Worm (Caenorhabditis elegans) whole organism, L2 larva: ENCODE results near the gene srg-24.

Experiments
- C34F6.9 ChIP-seq: fragments of 150-350 bp; optimal IDR thresholded peaks from 2 replicates; lab custom pipeline; 2014; ENCODE audit warnings: missing biosample characterization, missing genetic modification characterization
- F13H6.1 ChIP-seq: sonication (generic microtip); optimal IDR thresholded peaks from 2 replicates; lab custom pipeline; 2016; ENCODE audit warnings: missing genetic modification characterization, missing compliant biosample characterization
- R02D3.7 ChIP-seq: fragments of 150-350 bp; optimal IDR thresholded peaks from 2 replicates; lab custom pipeline; 2014; ENCODE audit warnings: missing biosample characterization, missing genetic modification characterization
- Y55F3AM.14 ChIP-seq: fragments of 200-800 bp; sonication (Bioruptor generic); optimal IDR thresholded peaks from 2 replicates; lab custom pipeline; 2018; ENCODE audit warnings: mild to moderate bottlenecking, missing genetic modification characterization, missing compliant biosample characterization
- ZK546.5 ChIP-seq: sonication (generic microtip); optimal IDR thresholded peaks from 2 replicates; lab custom pipeline; 2017; ENCODE audit warnings: missing biosample characterization, missing genetic modification characterization
- alr-1 ChIP-seq: fragments of 150-350 bp; optimal IDR thresholded peaks from 2 replicates; lab custom pipeline; 2014; ENCODE audit warnings: missing biosample characterization, missing genetic modification characterization
- aly-2 ChIP-seq: fragments of 150-350 bp; optimal IDR thresholded peaks from 2 replicates; lab custom pipeline; 2014; ENCODE audit warnings: missing biosample characterization, missing genetic modification characterization
- ama-1 ChIP-seq: fragments of 150-350 bp; optimal IDR thresholded peaks from 2 replicates; lab custom pipeline; 2018; ENCODE audit warnings: inconsistent platforms
- blmp-1 ChIP-seq: sonication (generic microtip); optimal IDR thresholded peaks from 2 replicates; lab custom pipeline; 2017; ENCODE audit warnings: missing genetic modification characterization, mild to moderate bottlenecking, missing compliant biosample characterization, antibody characterized with exemption, moderate library complexity; ENCODE audit not compliant: insufficient read depth
- ceh-16 ChIP-seq: fragments of 150-350 bp; optimal IDR thresholded peaks from 2 replicates; lab custom pipeline; 2014; ENCODE audit warnings: missing biosample characterization, missing genetic modification characterization
- ceh-82 ChIP-seq: fragments of 150-350 bp; optimal IDR thresholded peaks from 2 replicates; lab custom pipeline; 2014; ENCODE audit warnings: missing biosample characterization, missing genetic modification characterization
- crh-2 ChIP-seq: sonication (generic microtip); optimal IDR thresholded peaks from 2 replicates; lab custom pipeline; 2017; ENCODE audit warnings: missing biosample characterization, missing genetic modification characterization
- dmd-4 ChIP-seq: sonication (generic microtip); optimal IDR thresholded peaks from 2 replicates; lab custom pipeline; 2017; ENCODE audit warnings: missing biosample characterization, missing genetic modification characterization
- egl-27 ChIP-seq: sonication (generic microtip); optimal IDR thresholded peaks from 3 replicates; lab custom pipeline; 2017; ENCODE audit warnings: missing biosample characterization, missing genetic modification reagents, missing genetic modification characterization
- elt-3 ChIP-seq: sonication (generic microtip); optimal IDR thresholded peaks from 2 replicates; lab custom pipeline; 2017; ENCODE audit warnings: missing biosample characterization, missing genetic modification characterization
- fos-1 ChIP-seq: fragments of 150-350 bp; optimal IDR thresholded peaks from 2 replicates; lab custom pipeline; 2014; ENCODE audit warnings: missing biosample characterization, missing genetic modification characterization
- gmeb-1 ChIP-seq: fragments of 150-350 bp; optimal IDR thresholded peaks from 2 replicates; lab custom pipeline; 2014; ENCODE audit warnings: missing biosample characterization, missing genetic modification characterization
- lin-11 ChIP-seq: fragments of 150-350 bp; sonication (generic microtip); optimal IDR thresholded peaks from 2 replicates; lab custom pipeline; 2014; ENCODE audit warnings: missing biosample characterization, missing genetic modification characterization, inconsistent platforms, mixed read lengths
- lin-13 ChIP-seq: fragments of 150-350 bp; optimal IDR thresholded peaks from 2 replicates; lab custom pipeline; 2014; ENCODE audit warnings: missing biosample characterization, missing genetic modification reagents, missing genetic modification characterization
- lsy-2 ChIP-seq, 2 experiments: fragments of 150-350 bp in 1 of 2; sonication (generic microtip) in 1 of 2; optimal IDR thresholded peaks; 2 replicates each; lab custom pipeline; 2014 to 2017; ENCODE audit warnings: missing biosample characterization in 2 of 2, missing genetic modification characterization in 2 of 2
- mab-5 ChIP-seq: fragments of 150-350 bp; optimal IDR thresholded peaks from 2 replicates; lab custom pipeline; 2014; ENCODE audit warnings: missing biosample characterization, missing genetic modification characterization
- mbf-1 ChIP-seq: sonication (generic microtip); optimal IDR thresholded peaks from 2 replicates; lab custom pipeline; 2017; ENCODE audit warnings: missing biosample characterization, missing genetic modification characterization
- mdl-1 ChIP-seq, 2 experiments: fragments of 150-350 bp in 1 of 2; sonication (generic microtip) in 1 of 2; optimal IDR thresholded peaks; 2 replicates each; lab custom pipeline; 2017; ENCODE audit warnings: missing biosample characterization in 2 of 2, missing genetic modification characterization in 2 of 2
- nhr-10 ChIP-seq: sonication (generic microtip); optimal IDR thresholded peaks from 2 replicates; lab custom pipeline; 2017; ENCODE audit warnings: missing biosample characterization, missing genetic modification characterization
- nhr-11 ChIP-seq: fragments of 150-350 bp; optimal IDR thresholded peaks from 2 replicates; lab custom pipeline; 2014; ENCODE audit warnings: missing biosample characterization, missing genetic modification characterization
- nhr-12 ChIP-seq: fragments of 150-350 bp; optimal IDR thresholded peaks from 2 replicates; lab custom pipeline; 2014; ENCODE audit warnings: missing biosample characterization, missing genetic modification characterization
- nhr-129 ChIP-seq: fragments of 150-350 bp; optimal IDR thresholded peaks from 2 replicates; lab custom pipeline; 2014; ENCODE audit warnings: missing biosample characterization, missing genetic modification characterization
- nhr-21 ChIP-seq: fragments of 150-350 bp; optimal IDR thresholded peaks from 2 replicates; lab custom pipeline; 2014; ENCODE audit warnings: missing biosample characterization, missing genetic modification characterization
- nhr-237 ChIP-seq: fragments of 150-350 bp; optimal IDR thresholded peaks from 2 replicates; lab custom pipeline; 2014; ENCODE audit warnings: missing biosample characterization, missing genetic modification characterization
- nhr-25 ChIP-seq: fragments of 150-350 bp; sonication (generic microtip); optimal IDR thresholded peaks from 3 replicates; lab custom pipeline; 2014; ENCODE audit warnings: missing biosample characterization, missing genetic modification characterization
- nhr-6 ChIP-seq: fragments of 150-350 bp; optimal IDR thresholded peaks from 2 replicates; lab custom pipeline; 2014; ENCODE audit warnings: missing biosample characterization, missing genetic modification characterization
- peb-1 ChIP-seq: fragments of 150-350 bp; optimal IDR thresholded peaks from 2 replicates; lab custom pipeline; 2014; ENCODE audit warnings: missing biosample characterization, missing genetic modification characterization
- sem-4 ChIP-seq: fragments of 150-350 bp; optimal IDR thresholded peaks from 2 replicates; lab custom pipeline; 2014; ENCODE audit warnings: missing biosample characterization, missing genetic modification reagents, missing genetic modification characterization
- skn-1 ChIP-seq: sonication (generic microtip); optimal IDR thresholded peaks from 2 replicates; lab custom pipeline; 2017; ENCODE audit warnings: missing biosample characterization, missing genetic modification characterization
- sma-3 ChIP-seq: sonication (generic microtip); optimal IDR thresholded peaks from 2 replicates; lab custom pipeline; 2016; ENCODE audit warnings: missing genetic modification reagents, missing genetic modification characterization, missing compliant biosample characterization
- snpc-4 ChIP-seq: fragments of 150-350 bp; optimal IDR thresholded peaks from 2 replicates; lab custom pipeline; 2014; ENCODE audit warnings: missing biosample characterization, missing genetic modification characterization
- unc-39 ChIP-seq: fragments of 150-350 bp; optimal IDR thresholded peaks from 2 replicates; lab custom pipeline; 2014; ENCODE audit warnings: missing biosample characterization, missing genetic modification characterization
- unc-55 ChIP-seq: fragments of 150-350 bp; sonication (generic microtip); optimal IDR thresholded peaks from 3 replicates; lab custom pipeline; 2014; ENCODE audit warnings: missing biosample characterization, missing genetic modification reagents, missing genetic modification characterization
- unc-62 ChIP-seq: fragments of 150-350 bp; optimal IDR thresholded peaks from 2 replicates; lab custom pipeline; 2014; ENCODE audit warnings: missing biosample characterization, missing genetic modification reagents, missing genetic modification characterization
- zag-1 ChIP-seq: fragments of 150-350 bp; optimal IDR thresholded peaks from 2 replicates; lab custom pipeline; 2014; ENCODE audit warnings: missing biosample characterization, missing genetic modification characterization
- ztf-11 ChIP-seq: sonication (generic microtip); optimal IDR thresholded peaks from 2 replicates; lab custom pipeline; 2017; ENCODE audit warnings: missing biosample characterization, missing genetic modification characterization
- ztf-4 ChIP-seq: fragments of 150-350 bp; optimal IDR thresholded peaks from 2 replicates; lab custom pipeline; 2014; ENCODE audit warnings: missing biosample characterization, missing genetic modification characterization

srg-24 gene

ce11 chrII:3078496-3078895 is 21.9 kb downstream of the srg-24 start, which contains the start of gene copb-1:
Gene copb-1 (plus strand): TSS chrII:3078796.
- no peak for TF ChIP-seq alr-1 (tag; lab: Kevin White, UChicago)
- TF ChIP-seq nhr-6 (tag; lab: Kevin White, UChicago): no peak
- no peak for TF ChIP-seq elt-3 (tag; lab: Kevin White, UChicago)
- TF ChIP-seq skn-1 (tag; lab: Kevin White, UChicago): no peak
- TF ChIP-seq F13H6.1 (tag; lab: Kevin White, UChicago): no peak
- TF ChIP-seq gmeb-1 (tag; lab: Kevin White, UChicago): no peak
- TF ChIP-seq ama-1 (lab: Kevin White, UChicago): no peak
- TF ChIP-seq ceh-82: no peak
- no peak for TF ChIP-seq ceh-16 (tag; lab: Kevin White, UChicago)
- no peak for TF ChIP-seq ztf-11 (tag; lab: Kevin White, UChicago)
- no peak for TF ChIP-seq C34F6.9 (tag; lab: Kevin White, UChicago)
- no peak for TF ChIP-seq Y55F3AM.14 (GFP tag; lab: Kevin White, UChicago)
- no peak for TF ChIP-seq nhr-10 (tag; lab: Kevin White, UChicago)
- no peak for TF ChIP-seq nhr-11 (tag; lab: Kevin White, UChicago)
- TF ChIP-seq lin-11 (tag; lab: Kevin White, UChicago): no peak
- TF ChIP-seq unc-55 (GFP tag; lab: Kevin White, UChicago): no peak
- TF ChIP-seq peb-1: no peak
- no peak for TF ChIP-seq unc-39
- no peak for TF ChIP-seq nhr-237 (tag; lab: Kevin White, UChicago)
- TF ChIP-seq unc-62 (GFP tag; lab: Kevin White, UChicago): no peak

ce11 chrII:3076915-3077314 is 23.5 kb downstream of the srg-24 start, which contains the start of gene Y25C1A.8:
Gene Y25C1A.8 (minus strand): TSS chrII:3076959.
- TF ChIP-seq nhr-6 (tag; lab: Kevin White, UChicago): peak; percentile 71
- peak; percentile 59 for TF ChIP-seq ama-1 (lab: Kevin White, UChicago)
- TF ChIP-seq nhr-129 (tag; lab: Kevin White, UChicago): peak; percentile 72
- peak; percentile 82 for TF ChIP-seq sem-4 (tag; lab: Kevin White, UChicago)
- peak; percentile 49 for TF ChIP-seq dmd-4 (tag; lab: Kevin White, UChicago)
- no peak for TF ChIP-seq blmp-1
- TF ChIP-seq mab-5: peak; percentile 93
- peak; percentile 59 for TF ChIP-seq R02D3.7 (tag; lab: Kevin White, UChicago)
- peak; percentile 85 for TF ChIP-seq C34F6.9 (tag; lab: Kevin White, UChicago)
- TF ChIP-seq lin-11 (tag; lab: Kevin White, UChicago): peak; percentile 80
- TF ChIP-seq ceh-82: peak; percentile 59
- TF ChIP-seq unc-55 (GFP tag; lab: Kevin White, UChicago): peak; percentile 97
- TF ChIP-seq unc-62 (GFP tag; lab: Kevin White, UChicago): peak; percentile 41
- no peak for TF ChIP-seq elt-3 (tag; lab: Kevin White, UChicago)
- TF ChIP-seq nhr-25: peak; percentile 90
- TF ChIP-seq nhr-11 (tag; lab: Kevin White, UChicago): no peak
- peak; percentile 58 for TF ChIP-seq snpc-4 (tag; lab: Kevin White, UChicago)
- peak; percentile 83 for TF ChIP-seq nhr-21 (tag; lab: Kevin White, UChicago)
- TF ChIP-seq peb-1: no peak
- TF ChIP-seq lsy-2 (tag; optimal IDR thresholded peaks at IDR 0.05; lab: Kevin White, UChicago): peak; percentile 100
- peak; percentile 50 for TF ChIP-seq ceh-16 (tag; lab: Kevin White, UChicago)
- TF ChIP-seq nhr-12: no peak
- TF ChIP-seq sma-3 (GFP tag; lab: Kevin White, UChicago): peak; percentile 90
- TF ChIP-seq gmeb-1 (tag; lab: Kevin White, UChicago): peak; percentile 90
- no peak for TF ChIP-seq unc-39
- TF ChIP-seq F13H6.1 (tag; lab: Kevin White, UChicago): peak; percentile 90
- TF ChIP-seq ZK546.5 (tag; lab: Kevin White, UChicago): peak; percentile 56
- TF ChIP-seq Y55F3AM.14 (GFP tag; lab: Kevin White, UChicago): peak; percentile 58
- peak; percentile 41 for TF ChIP-seq zag-1 (tag; lab: Kevin White, UChicago)
- no peak for TF ChIP-seq aly-2 (tag; lab: Kevin White, UChicago)
- TF ChIP-seq nhr-237 (tag; lab: Kevin White, UChicago): peak; percentile 18
- no peak for TF ChIP-seq mbf-1 (tag; lab: Kevin White, UChicago)
- peak; percentile 73 for TF ChIP-seq ztf-4 (tag; lab: Kevin White, UChicago)
- peak; percentile 82 for TF ChIP-seq fos-1 (tag; lab: Kevin White, UChicago)
- peak; percentile 48 for TF ChIP-seq nhr-10 (tag; lab: Kevin White, UChicago)
- peak in 1 of 2 experiments; percentile 76 for TF ChIP-seq mdl-1 (tag; optimal IDR thresholded peaks at IDR 0.05; lab: Kevin White, UChicago)
- TF ChIP-seq crh-2 (tag; lab: Kevin White, UChicago): peak; percentile 100
- peak; percentile 88 for TF ChIP-seq lin-13 (GFP tag; lab: Kevin White, UChicago)
- peak; percentile 80 for TF ChIP-seq egl-27
